Fruit fly (Drosophila melanogaster) whole organism, wandering third instar larva: ENCODE results near the gene CG2861.

Source experiments
- Abd-B ChIP-seq: fragments of >200 bp; optimal IDR thresholded peaks from 2 replicates; lab custom pipeline; 2017; ENCODE audit warnings: missing biosample characterization, missing genetic modification characterization
- Jra ChIP-seq: sonication (Bioruptor generic); optimal IDR thresholded peaks from 2 replicates; lab custom pipeline; 2016; ENCODE audit warnings: missing biosample characterization, missing genetic modification characterization
- brk ChIP-seq: fragments of 200-800 bp; sonication (Bioruptor generic); optimal IDR thresholded peaks from 2 replicates; lab custom pipeline; 2016; ENCODE audit warnings: missing biosample characterization, mild to moderate bottlenecking, missing genetic modification characterization

- TF ChIP-seq Jra (no peak), brk (GFP tag; lab: Kevin White, UChicago) (no peak), Abd-B (GFP tag; lab: Kevin White, UChicago) (no peak)
Measured at dm6 chrX:4825674-4826073, 21.0 kb upstream of the CG2861 start, which contains the start of gene CG12682.
